Fruit fly (Drosophila melanogaster): ENCODE results near the gene CG8191.

DNA sequence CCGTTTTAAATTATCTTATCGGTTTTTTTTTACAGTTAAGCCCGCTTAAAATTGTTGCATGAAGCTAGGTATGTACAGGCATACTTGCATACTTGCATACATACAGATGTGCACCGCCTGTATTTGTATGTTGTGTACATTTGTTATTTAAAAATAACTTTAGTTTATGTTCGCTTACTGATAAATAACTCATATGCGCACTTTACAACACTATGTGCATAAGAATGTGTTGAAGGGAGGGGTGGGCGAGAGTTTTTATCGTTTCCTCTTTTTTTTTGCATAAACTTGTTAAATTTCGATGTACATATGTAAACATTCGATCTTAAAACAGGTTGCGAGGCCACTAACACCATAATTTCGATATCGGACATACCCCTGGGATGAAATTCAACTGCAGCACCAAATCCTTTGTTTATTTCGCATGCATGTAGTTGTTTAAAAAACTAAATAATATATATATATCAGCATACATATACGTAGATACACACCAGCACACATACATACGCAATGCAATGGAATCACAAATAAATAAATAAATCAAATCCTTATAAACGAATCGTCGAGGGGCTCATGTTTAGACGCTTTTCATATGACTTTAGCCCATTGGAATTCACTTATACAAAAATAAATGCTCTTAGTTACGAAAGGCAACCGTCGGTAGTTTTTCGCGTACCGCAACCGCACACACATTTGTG is 27.9 kb downstream of the CG8191 start:
- TF ChIP-seq eg (GFP tag; IDR thresholded peaks at IDR 0.05) (no peak), CG6792 (GFP tag; optimal IDR thresholded peaks at IDR 0.05) (no peak), esn (GFP tag; optimal IDR thresholded peaks at IDR 0.05) (no peak), CG10669 (GFP tag; optimal IDR thresholded peaks at IDR 0.05) (no peak), svp (GFP tag) (no peak), OdsH (GFP tag; optimal IDR thresholded peaks at IDR 0.05) (no peak)

All from whole organism, prepupa.